Worm (Caenorhabditis elegans) whole organism, early embryonic: ENCODE measurements around the gene C08E3.15.

Experiments used
- aly-1 ChIP-seq: sonication (generic microtip); optimal IDR thresholded peaks from 2 replicates; lab custom pipeline; 2016; ENCODE audit warnings: missing genetic modification characterization, missing compliant biosample characterization
- ama-1 ChIP-seq: fragments of 150-350 bp; optimal IDR thresholded peaks from 2 replicates; lab custom pipeline; 2014
- ceh-36 ChIP-seq: sonication (generic microtip); optimal IDR thresholded peaks from 2 replicates; lab custom pipeline; 2016; ENCODE audit warnings: missing genetic modification characterization, inconsistent platforms, missing compliant biosample characterization
- ets-7 ChIP-seq: sonication (generic microtip); optimal IDR thresholded peaks from 2 replicates; lab custom pipeline; 2016; ENCODE audit warnings: missing genotype, missing genetic modification characterization, missing compliant biosample characterization
- flt-1 ChIP-seq: fragments of 200-800 bp; sonication (Bioruptor generic); IDR thresholded peaks from 2 replicates; pipeline ENCODE4 v1.3.6; 2022; ENCODE audit warnings: missing genetic modification characterization, missing compliant biosample characterization
- hmbx-1 ChIP-seq: sonication (generic microtip); optimal IDR thresholded peaks from 2 replicates; lab custom pipeline; 2016; ENCODE audit warnings: mild to moderate bottlenecking, missing genetic modification characterization, missing compliant biosample characterization
- pes-1 ChIP-seq: fragments of 200-800 bp; sonication (Bioruptor generic); IDR thresholded peaks from 2 replicates; pipeline ENCODE4 v1.3.6; 2022; ENCODE audit warnings: missing genetic modification reagents, missing genetic modification characterization, missing compliant biosample characterization
- tbx-11 ChIP-seq: fragments of 200-800 bp; sonication (Bioruptor generic); IDR thresholded peaks from 2 replicates; pipeline ENCODE4 v1.3.6; 2022; ENCODE audit warnings: missing genetic modification characterization, missing compliant biosample characterization

- TF ChIP-seq ama-1 (lab: Kevin White, UChicago) (no peak), flt-1 (GFP tag; lab: Robert Waterston, UW) (no peak), ceh-36 (tag; lab: Kevin White, UChicago) (no peak), hmbx-1 (tag; lab: Kevin White, UChicago) (no peak), aly-1 (tag; lab: Kevin White, UChicago) (no peak), tbx-11 (no peak), ets-7 (tag; lab: Kevin White, UChicago) (no peak), pes-1 (GFP tag; lab: Robert Waterston, UW) (no peak)
Measured at ce11 chrII:1663516-1663915, 35.8 kb upstream of the C08E3.15 start, which contains the start of gene duxl-1.
